Worm (Caenorhabditis elegans) whole organism, early embryonic: Measurements from ENCODE around the gene Y116A8A.2.

Experiments used
- B0310.2 ChIP-seq: sonication (generic microtip); optimal IDR thresholded peaks from 2 replicates; lab custom pipeline; 2016; ENCODE audit warnings: mild to moderate bottlenecking, missing genetic modification characterization, missing compliant biosample characterization
- F13C5.2 ChIP-seq: sonication (generic microtip); optimal IDR thresholded peaks from 2 replicates; lab custom pipeline; 2017; ENCODE audit warnings: mild to moderate bottlenecking, missing genetic modification characterization, inconsistent platforms, missing compliant biosample characterization
- aly-1 ChIP-seq: sonication (generic microtip); optimal IDR thresholded peaks from 2 replicates; lab custom pipeline; 2016; ENCODE audit warnings: missing genetic modification characterization, missing compliant biosample characterization
- ama-1 ChIP-seq: fragments of 150-350 bp; optimal IDR thresholded peaks from 2 replicates; lab custom pipeline; 2014
- ceh-13 ChIP-seq: fragments of 200-800 bp; sonication (Bioruptor generic); optimal IDR thresholded peaks from 2 replicates; lab custom pipeline; 2018; ENCODE audit warnings: mild to moderate bottlenecking, missing genetic modification characterization, missing compliant biosample characterization
- ceh-36 ChIP-seq: sonication (generic microtip); optimal IDR thresholded peaks from 2 replicates; lab custom pipeline; 2016; ENCODE audit warnings: missing genetic modification characterization, inconsistent platforms, missing compliant biosample characterization
- ets-7 ChIP-seq: sonication (generic microtip); optimal IDR thresholded peaks from 2 replicates; lab custom pipeline; 2016; ENCODE audit warnings: missing genotype, missing genetic modification characterization, missing compliant biosample characterization
- flt-1 ChIP-seq: fragments of 200-800 bp; sonication (Bioruptor generic); IDR thresholded peaks from 2 replicates; pipeline ENCODE4 v1.3.6; 2022; ENCODE audit warnings: missing genetic modification characterization, missing compliant biosample characterization
- hmbx-1 ChIP-seq: sonication (generic microtip); optimal IDR thresholded peaks from 2 replicates; lab custom pipeline; 2016; ENCODE audit warnings: mild to moderate bottlenecking, missing genetic modification characterization, missing compliant biosample characterization
- hmg-4 ChIP-seq: fragments of 200-800 bp; sonication (Bioruptor generic); optimal IDR thresholded peaks from 2 replicates; lab custom pipeline; 2018; ENCODE audit warnings: mild to moderate bottlenecking, missing genetic modification characterization, missing compliant biosample characterization
- hnd-1 ChIP-seq: sonication (generic microtip); optimal IDR thresholded peaks from 2 replicates; lab custom pipeline; 2016; ENCODE audit warnings: missing genetic modification characterization, missing compliant biosample characterization
- pes-1 ChIP-seq: fragments of 200-800 bp; sonication (Bioruptor generic); IDR thresholded peaks from 2 replicates; pipeline ENCODE4 v1.3.6; 2022; ENCODE audit warnings: missing genetic modification reagents, missing genetic modification characterization, missing compliant biosample characterization
- scrt-1 ChIP-seq: fragments of 200-800 bp; sonication (Bioruptor generic); IDR thresholded peaks from 2 replicates; pipeline ENCODE4 v1.3.6; 2022; ENCODE audit warnings: missing genetic modification characterization, missing compliant biosample characterization
- sea-1 ChIP-seq: fragments of 200-800 bp; sonication (Bioruptor generic); conservative IDR thresholded peaks from 2 replicates; pipeline ENCODE4 v1.3.6; 2022; ENCODE audit warnings: missing genetic modification characterization, missing compliant biosample characterization
- tbx-11 ChIP-seq: fragments of 200-800 bp; sonication (Bioruptor generic); IDR thresholded peaks from 2 replicates; pipeline ENCODE4 v1.3.6; 2022; ENCODE audit warnings: missing genetic modification characterization, missing compliant biosample characterization
- tbx-37 ChIP-seq: fragments of 200-800 bp; sonication (Bioruptor generic); conservative IDR thresholded peaks from 2 replicates; pipeline ENCODE4 v1.3.6; 2022; ENCODE audit warnings: missing genetic modification reagents, missing genetic modification characterization, missing compliant biosample characterization
- tra-4 ChIP-seq: sonication (generic microtip); optimal IDR thresholded peaks from 2 replicates; lab custom pipeline; 2017; ENCODE audit warnings: missing genetic modification characterization, missing compliant biosample characterization

Y116A8A.2 gene

DNA sequence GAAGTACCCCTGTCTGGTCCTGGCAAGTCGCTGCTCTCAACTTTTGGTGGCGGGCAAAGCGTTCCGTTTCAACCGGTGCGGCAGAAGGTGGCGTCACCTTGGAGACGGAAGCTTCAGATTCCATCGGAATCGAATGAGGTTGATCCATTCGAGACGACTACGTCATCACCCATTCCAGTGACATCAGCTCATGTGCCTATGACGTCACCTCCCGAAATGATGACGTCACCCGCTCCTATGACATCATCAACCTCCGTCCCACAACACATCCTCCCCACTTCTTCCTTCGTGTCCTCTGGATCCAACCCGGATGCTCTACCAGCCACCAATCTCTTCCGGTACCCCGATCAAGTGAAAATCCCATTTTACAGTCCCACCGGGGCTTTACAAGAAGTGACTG lies 36.8 kb downstream of the Y116A8A.2 start:
- TF ChIP-seq ceh-13 (GFP tag; lab: Kevin White, UChicago) (no peak), tbx-11 (GFP tag; lab: Robert Waterston, UW) (no peak), pes-1 (no peak), tbx-37 (GFP tag; lab: Robert Waterston, UW) (no peak), hmbx-1 (tag; lab: Kevin White, UChicago) (no peak), hnd-1 (tag; lab: Kevin White, UChicago) (no peak), ceh-36 (tag; lab: Kevin White, UChicago) (no peak), tra-4 (tag; lab: Kevin White, UChicago) (no peak), ama-1 (no peak), aly-1 (no peak), B0310.2 (no peak), scrt-1 (GFP tag; lab: Robert Waterston, UW) (no peak)

DNA sequence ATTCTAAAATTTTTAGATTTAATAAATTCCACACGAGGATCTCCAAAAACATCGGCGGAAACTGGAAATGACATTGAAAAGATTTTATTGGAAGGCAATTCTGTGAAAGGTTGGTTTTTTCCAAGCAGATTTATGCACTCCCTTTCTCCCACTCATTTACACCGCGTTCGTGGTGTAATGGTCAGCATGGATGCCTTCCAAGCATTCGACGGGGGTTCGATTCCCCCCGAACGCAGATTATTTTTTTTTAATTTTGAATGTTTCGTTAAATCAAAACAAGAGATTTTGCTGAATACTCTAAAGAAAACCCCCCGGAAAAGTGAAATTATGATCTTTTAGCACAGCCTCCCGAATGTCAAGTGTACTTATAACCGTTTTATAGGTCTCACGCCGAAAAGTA lies 37.8 kb downstream of the Y116A8A.2 start:
- TF ChIP-seq aly-1 (no peak), ceh-13 (GFP tag; lab: Kevin White, UChicago) (peak; percentile 23), hmg-4 (GFP tag; lab: Kevin White, UChicago) (peak; percentile 58), hmbx-1 (tag; lab: Kevin White, UChicago) (no peak), F13C5.2 (tag; lab: Kevin White, UChicago) (peak; percentile 55), scrt-1 (GFP tag; lab: Robert Waterston, UW) (peak; percentile 82), ceh-36 (tag; lab: Kevin White, UChicago) (peak; percentile 44), tra-4 (tag; lab: Kevin White, UChicago) (peak; percentile 19), sea-1 (GFP tag; lab: Robert Waterston, UW) (peak; percentile 71), tbx-37 (GFP tag; lab: Robert Waterston, UW) (peak; percentile 38; the same call in 1 of the 2 replicates), B0310.2 (peak; percentile 20), ama-1 (no peak), tbx-11 (GFP tag; lab: Robert Waterston, UW) (peak; percentile 84), pes-1 (peak; percentile 87), flt-1 (GFP tag; lab: Robert Waterston, UW) (peak; percentile 80), ets-7 (peak; percentile 21), hnd-1 (tag; lab: Kevin White, UChicago) (peak; percentile 56)

DNA sequence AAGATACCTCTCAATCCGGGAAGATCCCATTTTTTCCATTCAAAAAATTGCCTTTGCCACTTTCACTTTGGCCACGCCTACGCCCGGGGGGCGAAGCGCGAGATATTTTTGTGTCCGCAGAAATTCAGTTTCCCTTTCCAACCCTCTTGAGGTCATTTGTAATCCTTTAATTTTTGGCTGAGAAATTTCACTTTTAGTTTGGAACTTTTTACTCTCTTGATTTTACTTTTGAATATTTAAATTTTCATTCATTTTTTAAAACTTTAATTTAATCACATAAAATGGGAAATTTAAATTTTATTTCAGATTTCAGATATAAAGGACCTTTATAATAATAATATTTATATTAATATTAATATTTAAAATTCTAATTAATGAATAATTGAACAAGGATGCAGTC lies 38.3 kb downstream of the Y116A8A.2 start, which contains the start of gene Y43D4A.5:
Gene Y43D4A.5, plus strand, starts transcription at position 301 of the 400 bp plus-strand sequence.
- TF ChIP-seq tra-4 (tag; lab: Kevin White, UChicago): no peak
- no peak for TF ChIP-seq aly-1
- TF ChIP-seq F13C5.2 (tag; lab: Kevin White, UChicago): no peak
- no peak for TF ChIP-seq hnd-1 (tag; lab: Kevin White, UChicago)
- no peak for TF ChIP-seq hmbx-1 (tag; lab: Kevin White, UChicago)
- no peak for TF ChIP-seq scrt-1 (GFP tag; lab: Robert Waterston, UW)
- no peak for TF ChIP-seq ceh-13 (GFP tag; lab: Kevin White, UChicago)
- TF ChIP-seq tbx-11 (GFP tag; lab: Robert Waterston, UW): no peak
- no peak for TF ChIP-seq pes-1
- no peak for TF ChIP-seq ama-1

DNA sequence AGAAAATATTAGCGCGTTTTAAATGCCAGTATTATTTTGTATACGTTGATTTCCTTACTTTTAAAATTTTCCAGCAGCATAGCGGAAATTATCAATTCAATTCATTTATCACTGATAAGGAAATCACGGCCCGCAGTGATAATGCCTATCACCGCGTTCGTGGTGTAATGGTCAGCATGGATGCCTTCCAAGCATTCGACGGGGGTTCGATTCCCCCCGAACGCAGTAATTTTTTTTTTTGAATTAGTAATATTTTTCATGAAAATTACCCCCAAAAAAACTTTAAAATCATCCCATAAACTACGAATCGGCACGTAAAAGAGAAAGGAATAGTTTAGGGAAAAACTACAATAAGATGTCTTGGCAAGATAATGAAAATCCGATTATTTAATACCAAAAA lies 38.7 kb downstream of the Y116A8A.2 start:
- TF ChIP-seq pes-1: 0 out of 2 replicates have a peak, but pooled peaks have one; percentile 31
- 0 out of 2 replicates have a peak, but pooled peaks have one; percentile 31 for TF ChIP-seq tbx-37 (GFP tag; lab: Robert Waterston, UW)
- TF ChIP-seq F13C5.2 (tag; lab: Kevin White, UChicago): no peak
